Worm (Caenorhabditis elegans) whole organism, L3 larva: Measurements from ENCODE around the gene ZK131.11.

Source experiments
- fos-1 ChIP-seq: fragments of 150-350 bp; optimal IDR thresholded peaks from 2 replicates; lab custom pipeline; 2014; ENCODE audit warnings: missing biosample characterization, missing genetic modification characterization
- nhr-25 ChIP-seq: sonication (generic microtip); optimal IDR thresholded peaks from 2 replicates; lab custom pipeline; 2017; ENCODE audit warnings: missing biosample characterization, missing genetic modification characterization
- ztf-4 ChIP-seq: fragments of 150-350 bp; optimal IDR thresholded peaks from 2 replicates; lab custom pipeline; 2014; ENCODE audit warnings: missing biosample characterization, missing genetic modification characterization

- no peak for TF ChIP-seq fos-1
- TF ChIP-seq nhr-25, result no peak
- TF ChIP-seq ztf-4 (tag; lab: Kevin White, UChicago), result no peak
Measured at ce11 chrII:13852004-13852403, 60.0 kb downstream of the ZK131.11 start, which contains the start of gene F08G2.8.
